Fruit fly (Drosophila melanogaster) whole organism, embryonic: ENCODE measurements around the gene Pi3K21B.

Experiments
- CG10654 ChIP-seq: fragments of 200-800 bp; sonication (Bioruptor generic); optimal IDR thresholded peaks from 2 replicates; lab custom pipeline; 2016; ENCODE audit warnings: missing biosample characterization, missing genetic modification characterization
- CG11696 ChIP-seq: fragments of 200-800 bp; sonication (Bioruptor generic); IDR thresholded peaks from 2 replicates; pipeline ENCODE4 v1.3.6; 2022; ENCODE audit warnings: missing biosample characterization, missing genetic modification characterization
- CG12155 ChIP-seq: fragments of 200-800 bp; sonication (Bioruptor generic); optimal IDR thresholded peaks from 3 replicates; lab custom pipeline; 2016; ENCODE audit warnings: missing biosample characterization, missing genetic modification characterization
- CG15514 ChIP-seq: fragments of 200-800 bp; sonication (Bioruptor generic); optimal IDR thresholded peaks from 3 replicates; lab custom pipeline; 2017; ENCODE audit warnings: missing biosample characterization, missing genetic modification characterization, mild to moderate bottlenecking, moderate library complexity, missing genetic modification reagents
- CG1602 ChIP-seq: fragments of 200-800 bp; sonication (Bioruptor generic); optimal IDR thresholded peaks from 3 replicates; lab custom pipeline; 2016; ENCODE audit warnings: missing biosample characterization, missing genetic modification characterization
- CG1792 ChIP-seq: fragments of 200-800 bp; sonication (Bioruptor generic); optimal IDR thresholded peaks from 2 replicates; lab custom pipeline; 2016; ENCODE audit warnings: missing biosample characterization, missing genetic modification characterization
- CG18011 ChIP-seq: fragments of 200-800 bp; sonication (Bioruptor generic); optimal IDR thresholded peaks from 2 replicates; lab custom pipeline; 2017; ENCODE audit warnings: missing biosample characterization, missing genetic modification characterization, mild to moderate bottlenecking, moderate library complexity, missing genotype
- CG18262 ChIP-seq: fragments of 200-800 bp; optimal IDR thresholded peaks from 3 replicates; lab custom pipeline; 2019; ENCODE audit warnings: missing biosample characterization, mild to moderate bottlenecking, missing genetic modification characterization, moderate library complexity
- CG18599 ChIP-seq: fragments of 200-800 bp; sonication (Bioruptor generic); optimal IDR thresholded peaks from 3 replicates; lab custom pipeline; 2017; ENCODE audit warnings: missing biosample characterization, missing genetic modification characterization, mild to moderate bottlenecking, moderate library complexity, missing genetic modification reagents
- CG6254 ChIP-seq: fragments of 200-800 bp; sonication (Bioruptor generic); optimal IDR thresholded peaks from 3 replicates; lab custom pipeline; 2017; ENCODE audit warnings: mild to moderate bottlenecking, missing biosample characterization, missing genetic modification reagents, missing genetic modification characterization
- CG6272 ChIP-seq: fragments of 200-800 bp; sonication (Bioruptor generic); IDR thresholded peaks from 2 replicates; pipeline ENCODE4 v1.3.6; 2022; ENCODE audit warnings: missing biosample characterization, missing genetic modification characterization
- CG8089 ChIP-seq: fragments of 200-800 bp; sonication (Bioruptor generic); optimal IDR thresholded peaks from 3 replicates; lab custom pipeline; 2016; ENCODE audit warnings: missing biosample characterization, missing genetic modification characterization
- CG8478 ChIP-seq: fragments of >200 bp; optimal IDR thresholded peaks from 2 replicates; lab custom pipeline; 2018
- CG9817 ChIP-seq: fragments of 200-800 bp; sonication (Bioruptor generic); optimal IDR thresholded peaks from 2 replicates; lab custom pipeline; 2018; ENCODE audit warnings: missing biosample characterization, mild to moderate bottlenecking, missing genetic modification characterization, moderate library complexity
- CG9876 ChIP-seq: fragments of 200-800 bp; sonication (Bioruptor generic); optimal IDR thresholded peaks from 2 replicates; lab custom pipeline; 2016; ENCODE audit warnings: missing biosample characterization, missing genetic modification characterization
- CkIIα-i1 ChIP-seq: fragments of 200-800 bp; sonication (Bioruptor generic); IDR thresholded peaks from 2 replicates; pipeline ENCODE4 v1.3.6; 2022; ENCODE audit warnings: missing biosample characterization, missing genetic modification characterization
- CoRest ChIP-seq: fragments of 200-800 bp; sonication (Bioruptor generic); optimal IDR thresholded peaks from 3 replicates; lab custom pipeline; 2018; ENCODE audit warnings: missing biosample characterization, mild to moderate bottlenecking, missing genetic modification characterization, moderate library complexity
- CrebB ChIP-seq: fragments of 200-800 bp; sonication (Bioruptor generic); optimal IDR thresholded peaks from 3 replicates; lab custom pipeline; 2018; ENCODE audit warnings: missing biosample characterization, mild to moderate bottlenecking, missing genetic modification characterization
- Fer3 ChIP-seq: fragments of 200-800 bp; sonication (Bioruptor generic); optimal IDR thresholded peaks from 2 replicates; lab custom pipeline; 2018; ENCODE audit warnings: missing biosample characterization, mild to moderate bottlenecking, missing genetic modification characterization, moderate library complexity
- H2.0 ChIP-seq: fragments of 200-800 bp; sonication (Bioruptor generic); IDR thresholded peaks from 2 replicates; pipeline ENCODE4 v1.3.6; 2022; ENCODE audit warnings: missing biosample characterization, missing genetic modification characterization
- HLHmδ ChIP-seq: fragments of 200-800 bp; sonication (Bioruptor generic); optimal IDR thresholded peaks from 2 replicates; lab custom pipeline; 2018; ENCODE audit warnings: missing biosample characterization, mild to moderate bottlenecking, missing genetic modification characterization, moderate library complexity
- HmgZ ChIP-seq: fragments of 200-800 bp; sonication (Bioruptor generic); optimal IDR thresholded peaks from 2 replicates; lab custom pipeline; 2018; ENCODE audit warnings: missing biosample characterization, mild to moderate bottlenecking, missing genetic modification characterization
- Hmx ChIP-seq: fragments of 200-800 bp; sonication (Bioruptor generic); optimal IDR thresholded peaks from 2 replicates; lab custom pipeline; 2016; ENCODE audit warnings: missing biosample characterization, missing genetic modification characterization
- NfI ChIP-seq: fragments of 200-800 bp; sonication (Bioruptor generic); optimal IDR thresholded peaks from 3 replicates; lab custom pipeline; 2018; ENCODE audit warnings: missing biosample characterization, mild to moderate bottlenecking, missing genetic modification characterization, moderate library complexity
- Poxn ChIP-seq: fragments of 200-800 bp; sonication (Bioruptor generic); IDR thresholded peaks from 2 replicates; pipeline ENCODE4 v1.3.6; 2022; ENCODE audit warnings: missing biosample characterization, missing genetic modification characterization
- Scr ChIP-seq: fragments of 200-800 bp; sonication (Bioruptor generic); IDR thresholded peaks from 2 replicates; pipeline ENCODE4 v1.3.6; 2022; ENCODE audit warnings: missing biosample characterization, missing genetic modification characterization; ENCODE audit not compliant: partially characterized antibody
- al ChIP-seq: fragments of 200-800 bp; sonication (Bioruptor generic); IDR thresholded peaks from 2 replicates; pipeline ENCODE4 v1.3.6; 2022; ENCODE audit warnings: missing biosample characterization, missing genetic modification characterization
- ase ChIP-seq: fragments of 200-800 bp; sonication (Bioruptor generic); IDR thresholded peaks from 3 replicates; pipeline ENCODE4 v1.3.6; 2022; ENCODE audit warnings: missing biosample characterization, missing genetic modification characterization
- bab2 ChIP-seq: fragments of 200-800 bp; sonication (Bioruptor generic); optimal IDR thresholded peaks from 2 replicates; lab custom pipeline; 2016; ENCODE audit warnings: missing biosample characterization, missing genetic modification characterization
- bigmax ChIP-seq: fragments of 200-800 bp; sonication (Bioruptor generic); optimal IDR thresholded peaks from 2 replicates; lab custom pipeline; 2018; ENCODE audit warnings: missing biosample characterization, mild to moderate bottlenecking, missing genetic modification characterization
- bowl ChIP-seq: fragments of 200-800 bp; sonication (Bioruptor generic); IDR thresholded peaks from 2 replicates; pipeline ENCODE4 v1.3.6; 2022; ENCODE audit warnings: missing biosample characterization, missing genetic modification characterization
- croc ChIP-seq: fragments of 200-800 bp; sonication (Bioruptor generic); conservative IDR thresholded peaks from 3 replicates; pipeline ENCODE4 v1.3.6; 2022; ENCODE audit warnings: missing biosample characterization, missing genetic modification characterization
- crol ChIP-seq: fragments of 200-800 bp; sonication (Bioruptor generic); IDR thresholded peaks from 2 replicates; pipeline ENCODE4 v1.3.6; 2022; ENCODE audit warnings: missing biosample characterization, missing genetic modification characterization
- crp ChIP-seq, 2 experiments: fragments of 200-800 bp; sonication (Bioruptor generic); optimal IDR thresholded peaks; 2 replicates in 1 of 2; 3 replicates in 1 of 2; lab custom pipeline; 2017; ENCODE audit warnings: missing biosample characterization in 2 of 2, missing genetic modification characterization in 2 of 2, mild to moderate bottlenecking in 1 of 2, moderate library complexity in 1 of 2
- dysf ChIP-seq: fragments of 200-800 bp; sonication (Bioruptor generic); IDR thresholded peaks from 3 replicates; pipeline ENCODE4 v1.3.6; 2022; ENCODE audit warnings: missing biosample characterization, missing genetic modification characterization
- emc ChIP-seq: fragments of 200-800 bp; sonication (Bioruptor generic); optimal IDR thresholded peaks from 2 replicates; lab custom pipeline; 2016; ENCODE audit warnings: missing biosample characterization, missing genetic modification characterization
- eve ChIP-seq, 2 experiments: fragments of >200 bp; optimal IDR thresholded peaks; 2 replicates each; lab custom pipeline; 2017; ENCODE audit warnings: missing biosample characterization in 2 of 2, missing genetic modification characterization in 2 of 2
- eyg ChIP-seq: fragments of 200-800 bp; sonication (Bioruptor generic); optimal IDR thresholded peaks from 3 replicates; lab custom pipeline; 2016; ENCODE audit warnings: missing biosample characterization, missing genetic modification characterization
- gce ChIP-seq: fragments of 200-800 bp; sonication (Bioruptor generic); IDR thresholded peaks from 3 replicates; pipeline ENCODE4 v1.3.6; 2022; ENCODE audit warnings: missing biosample characterization, missing genetic modification characterization
- gcm ChIP-seq: fragments of 200-800 bp; sonication (Bioruptor generic); optimal IDR thresholded peaks from 2 replicates; lab custom pipeline; 2019; ENCODE audit warnings: missing biosample characterization, mild to moderate bottlenecking, missing genetic modification characterization, moderate library complexity
- kay ChIP-seq: fragments of 200-800 bp; sonication (Bioruptor generic); optimal IDR thresholded peaks from 2 replicates; lab custom pipeline; 2016; ENCODE audit warnings: missing biosample characterization, missing genetic modification characterization
- knrl ChIP-seq: fragments of 200-800 bp; sonication (Bioruptor generic); IDR thresholded peaks from 3 replicates; pipeline ENCODE4 v1.3.6; 2022; ENCODE audit warnings: missing biosample characterization, missing genetic modification characterization; ENCODE audit not compliant: partially characterized antibody
- prd ChIP-seq, 3 experiments: fragments of >200 bp in 2 of 3; fragments of 200-800 bp in 1 of 3; sonication (Bioruptor generic) in 1 of 3; optimal IDR thresholded peaks in 2 of 3; IDR thresholded peaks in 1 of 3; 2 replicates in 2 of 3; 3 replicates in 1 of 3; pipeline versions ENCODE4 v1.3.6 to Lab custom; 2017 to 2022; ENCODE audit warnings: missing biosample characterization in 1 of 3, missing genetic modification characterization in 1 of 3
- sisA ChIP-seq: fragments of 200-800 bp; sonication (Bioruptor generic); IDR thresholded peaks from 2 replicates; pipeline ENCODE4 v1.3.6; 2022; ENCODE audit warnings: missing biosample characterization, missing genetic modification characterization
- sna ChIP-seq: fragments of 200-800 bp; sonication (Bioruptor generic); IDR thresholded peaks from 2 replicates; pipeline ENCODE4 v1.3.6; 2022; ENCODE audit warnings: missing biosample characterization, missing genetic modification characterization; ENCODE audit not compliant: partially characterized antibody
- sug ChIP-seq: fragments of 200-800 bp; optimal IDR thresholded peaks from 2 replicates; lab custom pipeline; 2019; ENCODE audit warnings: missing biosample characterization, mild to moderate bottlenecking, missing genetic modification characterization, moderate library complexity
- ttk ChIP-seq: fragments of 200-800 bp; sonication (Bioruptor generic); IDR thresholded peaks from 2 replicates; pipeline ENCODE4 v2.1.2; 2022; ENCODE audit warnings: missing biosample characterization, missing genetic modification characterization
- twi ChIP-seq: fragments of 200-800 bp; optimal IDR thresholded peaks from 2 replicates; lab custom pipeline; 2019; ENCODE audit warnings: missing biosample characterization, mild to moderate bottlenecking, missing genetic modification characterization, moderate library complexity
- vfl ChIP-seq: fragments of 200-800 bp; sonication (Bioruptor generic); optimal IDR thresholded peaks from 2 replicates; lab custom pipeline; 2016; ENCODE audit warnings: missing biosample characterization, missing genetic modification characterization

Gene Pi3K21B

dm6 chr2L:267441-268089 is 30.1 kb upstream of the Pi3K21B start, which contains the start of gene CG17075 (continued):
- TF ChIP-seq dysf (GFP tag; lab: Robert Waterston, UW) (peak; percentile 98), CG11696 (GFP tag; lab: Robert Waterston, UW) (peak; percentile 77), CG18262 (tag; lab: Kevin White, UChicago) (peak; percentile 89), sna (GFP tag; lab: Robert Waterston, UW) (no peak), bigmax (GFP tag; lab: Kevin White, UChicago) (peak; percentile 6), CG12155 (GFP tag; lab: Kevin White, UChicago) (peak; percentile 90), Fer3 (tag; lab: Kevin White, UChicago) (peak; percentile 96), crp (GFP tag; optimal IDR thresholded peaks at IDR 0.05; lab: Kevin White, UChicago) (peak in 1 of 2 experiments; percentile 54), HLHmδ (no peak), NfI (GFP tag; lab: Kevin White, UChicago) (peak; percentile 95), gcm (GFP tag; lab: Kevin White, UChicago) (peak; percentile 94), sisA (GFP tag; lab: Robert Waterston, UW) (peak; percentile 92), kay (GFP tag; lab: Kevin White, UChicago) (peak; percentile 86), HmgZ (tag; lab: Kevin White, UChicago) (peak; percentile 95), CG15514 (GFP tag; lab: Kevin White, UChicago) (peak; percentile 93), CkIIα-i1 (GFP tag; lab: Robert Waterston, UW) (peak; percentile 71; the same call in 1 of the 2 replicates), crol (GFP tag; lab: Robert Waterston, UW) (0 out of 2 replicates have a peak, but pooled peaks have one; percentile 24), CG6254 (GFP tag; lab: Kevin White, UChicago) (peak; percentile 85), H2.0 (GFP tag; lab: Robert Waterston, UW) (peak; percentile 95), CG9817 (tag; lab: Kevin White, UChicago) (peak; percentile 93), CG9876 (GFP tag; lab: Kevin White, UChicago) (no peak), bowl (GFP tag; lab: Robert Waterston, UW) (peak; percentile 88), sug (tag; lab: Kevin White, UChicago) (peak; percentile 88), CG18011 (GFP tag; lab: Kevin White, UChicago) (peak; percentile 85), ttk (GFP tag; lab: Robert Waterston, UW) (peak; percentile 94), twi (tag; lab: Kevin White, UChicago) (peak; percentile 78), vfl (GFP tag; lab: Kevin White, UChicago) (peak; percentile 90), CrebB (tag; lab: Kevin White, UChicago) (peak; percentile 90), prd (optimal IDR thresholded peaks at IDR 0.05; lab: Kevin White, UChicago) (no peak), prd (GFP tag; IDR thresholded peaks at IDR 0.05; lab: Robert Waterston, UW) (peak; percentile 95), CG8089 (GFP tag; lab: Kevin White, UChicago) (peak; percentile 48), Scr (GFP tag; lab: Robert Waterston, UW) (no peak), CG6272 (GFP tag; lab: Robert Waterston, UW) (peak; percentile 91), gce (peak; percentile 88), CG18599 (GFP tag; lab: Kevin White, UChicago) (peak; percentile 99), knrl (GFP tag; lab: Robert Waterston, UW) (no peak), CG1602 (GFP tag; lab: Kevin White, UChicago) (peak; percentile 91), CG1792 (peak; percentile 66), CG8478 (lab: Kevin White, UChicago) (no peak), CoRest (tag; lab: Kevin White, UChicago) (peak; percentile 95), Hmx (GFP tag; lab: Kevin White, UChicago) (peak; percentile 72), al (peak; percentile 91), emc (peak; percentile 62), eve (GFP tag; optimal IDR thresholded peaks at IDR 0.05; lab: Kevin White, UChicago) (no peak), bab2 (GFP tag; lab: Kevin White, UChicago) (peak; percentile 71), ase (peak; percentile 94), Poxn (GFP tag; lab: Robert Waterston, UW) (peak; percentile 83), croc (GFP tag; lab: Robert Waterston, UW) (peak; percentile 79), eyg (peak; percentile 38), CG10654 (peak; percentile 89)
